Worm (Caenorhabditis elegans) whole organism, early embryonic: ENCODE results near the gene C02B10.4.

Experiments
- F13C5.2 ChIP-seq: sonication (generic microtip); optimal IDR thresholded peaks from 2 replicates; lab custom pipeline; 2017; ENCODE audit warnings: mild to moderate bottlenecking, missing genetic modification characterization, inconsistent platforms, missing compliant biosample characterization
- aly-1 ChIP-seq: sonication (generic microtip); optimal IDR thresholded peaks from 2 replicates; lab custom pipeline; 2016; ENCODE audit warnings: missing genetic modification characterization, missing compliant biosample characterization
- ama-1 ChIP-seq: fragments of 150-350 bp; optimal IDR thresholded peaks from 2 replicates; lab custom pipeline; 2014
- ets-7 ChIP-seq: sonication (generic microtip); optimal IDR thresholded peaks from 2 replicates; lab custom pipeline; 2016; ENCODE audit warnings: missing genotype, missing genetic modification characterization, missing compliant biosample characterization
- flt-1 ChIP-seq: fragments of 200-800 bp; sonication (Bioruptor generic); IDR thresholded peaks from 2 replicates; pipeline ENCODE4 v1.3.6; 2022; ENCODE audit warnings: missing genetic modification characterization, missing compliant biosample characterization
- scrt-1 ChIP-seq: fragments of 200-800 bp; sonication (Bioruptor generic); IDR thresholded peaks from 2 replicates; pipeline ENCODE4 v1.3.6; 2022; ENCODE audit warnings: missing genetic modification characterization, missing compliant biosample characterization

DNA sequence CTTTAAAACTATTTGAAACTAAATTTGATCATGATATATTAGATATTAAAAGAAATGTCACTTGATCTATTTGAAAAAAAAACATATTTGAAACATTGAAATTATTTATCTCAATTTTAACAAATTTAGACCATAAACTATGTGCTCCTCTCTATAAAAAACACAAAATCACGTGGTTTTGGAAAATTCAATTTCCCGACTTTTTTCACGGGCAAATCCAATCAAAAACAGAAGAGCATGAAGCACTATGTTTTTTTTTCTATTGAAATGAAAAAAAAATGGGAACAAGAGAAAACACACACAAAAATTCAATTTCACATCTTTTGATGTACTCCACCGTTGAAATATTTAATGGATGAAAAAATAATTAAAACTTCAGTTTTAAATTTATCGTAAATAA lies 47.8 kb downstream of the C02B10.4 start:
- no peak for TF ChIP-seq scrt-1 (GFP tag; lab: Robert Waterston, UW)
- TF ChIP-seq ama-1 (lab: Kevin White, UChicago) = no peak
- no peak for TF ChIP-seq aly-1 (tag; lab: Kevin White, UChicago)
- no peak for TF ChIP-seq F13C5.2 (tag; lab: Kevin White, UChicago)
- no peak for TF ChIP-seq flt-1
- no peak for TF ChIP-seq ets-7 (tag; lab: Kevin White, UChicago)
